Fruit fly (Drosophila melanogaster): ENCODE measurements around the gene CG33096.

dm6 chr3R:25050649-25051048 lies 46.8 kb upstream of the CG33096 start:
- TF ChIP-seq CG8478 (optimal IDR thresholded peaks at IDR 0.05): no peak
- TF ChIP-seq CTCF (optimal IDR thresholded peaks at IDR 0.05): no peak
